Fruit fly (Drosophila melanogaster) whole organism, wandering third instar larva: ENCODE measurements around the gene CG14974.

Experiments used
- CG32264 ChIP-seq: fragments of 200-800 bp; sonication (Bioruptor generic); optimal IDR thresholded peaks from 2 replicates; lab custom pipeline; 2016; ENCODE audit warnings: missing biosample characterization, missing genetic modification characterization
- Dif ChIP-seq: fragments of 200-275, 200-300 bp; sonication (Bioruptor generic); optimal IDR thresholded peaks from 2 replicates; lab custom pipeline; 2018; ENCODE audit warnings: missing biosample characterization, missing genetic modification characterization; ENCODE audit not compliant: partially characterized antibody
- Hr83 ChIP-seq: fragments of 200-300 bp; sonication (Bioruptor generic); optimal IDR thresholded peaks from 2 replicates; lab custom pipeline; 2016; ENCODE audit warnings: missing biosample characterization, mild to moderate bottlenecking, missing genetic modification characterization, moderate library complexity; ENCODE audit not compliant: poor library complexity, severe bottlenecking
- Mio ChIP-seq: sonication (Bioruptor generic); optimal IDR thresholded peaks from 2 replicates; lab custom pipeline; 2016; ENCODE audit warnings: missing biosample characterization, missing genetic modification characterization
- tai ChIP-seq: sonication (Bioruptor generic); optimal IDR thresholded peaks from 2 replicates; lab custom pipeline; 2016; ENCODE audit warnings: missing biosample characterization, missing genetic modification characterization

DNA sequence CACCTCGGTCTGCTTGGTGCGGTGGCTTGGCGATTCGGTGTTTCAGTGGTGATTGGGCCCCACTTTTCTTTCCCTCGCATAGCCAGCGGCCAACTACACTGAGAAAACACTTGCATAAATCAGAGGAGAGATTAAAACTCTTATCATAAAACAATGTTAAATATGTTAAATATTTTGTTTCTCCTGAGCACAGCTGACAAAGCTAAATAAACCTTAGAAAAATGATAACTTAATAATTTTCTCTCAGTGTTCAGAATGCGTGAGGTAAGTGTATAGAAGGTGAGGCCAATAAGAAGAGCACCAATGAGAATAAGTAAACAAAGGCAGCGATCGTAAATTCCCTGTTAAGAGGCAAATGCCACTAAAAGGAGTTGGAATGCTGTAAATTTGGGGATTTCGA is 3.6 kb downstream of the CG14974 start:
- TF ChIP-seq Mio (GFP tag; lab: Kevin White, UChicago) = peak; percentile 7
- peak; percentile 83 for TF ChIP-seq tai (GFP tag; lab: Kevin White, UChicago)
- TF ChIP-seq Dif (GFP tag; lab: Kevin White, UChicago) = no peak
- TF ChIP-seq CG32264 = peak; percentile 71
- peak; percentile 8 for TF ChIP-seq Hr83 (GFP tag; lab: Kevin White, UChicago)
